Worm (Caenorhabditis elegans) whole organism, midembryonic: ENCODE results near the gene ZC239.20.

Experiments
- cog-1 ChIP-seq: sonication (generic microtip); optimal IDR thresholded peaks from 2 replicates; lab custom pipeline; 2016; ENCODE audit warnings: missing genetic modification characterization, missing compliant biosample characterization
- flt-1 ChIP-seq: fragments of 200-800 bp; sonication (Bioruptor generic); IDR thresholded peaks from 2 replicates; pipeline ENCODE4 v1.3.6; 2022; ENCODE audit warnings: missing genetic modification characterization, missing compliant biosample characterization
- ztf-23 ChIP-seq: fragments of 200-800 bp; sonication (Bioruptor generic); IDR thresholded peaks from 2 replicates; pipeline ENCODE4 v1.3.6; 2022; ENCODE audit warnings: missing genetic modification reagents, missing genetic modification characterization, missing compliant biosample characterization

DNA sequence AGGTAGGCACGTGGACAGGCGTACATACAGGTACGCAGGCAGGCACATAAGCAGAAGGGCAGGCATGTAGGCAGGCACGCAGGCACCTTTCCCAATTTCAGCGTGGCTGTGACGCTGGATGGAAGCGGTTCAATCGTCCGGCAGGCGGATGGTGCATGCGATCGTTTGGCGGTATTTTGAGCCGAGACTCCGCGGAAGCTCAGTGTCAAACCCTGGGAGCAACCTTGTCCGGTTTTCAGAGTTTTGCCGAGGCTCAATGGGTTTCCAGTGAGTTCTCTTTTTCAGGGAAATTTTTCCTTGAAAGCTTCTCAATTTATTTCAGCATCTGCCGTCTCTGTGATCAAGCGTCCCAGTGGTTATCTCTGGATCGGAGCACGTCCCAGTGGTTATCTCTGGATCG is 43.9 kb upstream of the ZC239.20 start:
- TF ChIP-seq flt-1 (GFP tag; lab: Robert Waterston, UW) (no peak), ztf-23 (GFP tag; lab: Robert Waterston, UW) (no peak), cog-1 (tag; lab: Kevin White, UChicago) (no peak)
